Fruit fly (Drosophila melanogaster) whole organism, pupa: ENCODE results near the gene Amnionless.
A peak's percentile ranks its signal among the peaks of the same experiment; 100 is the strongest.

ENCODE experiments used
- CG14655 ChIP-seq: fragments of 200-800 bp; sonication (Bioruptor generic); optimal IDR thresholded peaks from 3 replicates; lab custom pipeline; 2017; ENCODE audit warnings: mild to moderate bottlenecking, missing biosample characterization, missing genetic modification reagents, missing genetic modification characterization
- CG4496 ChIP-seq: fragments of 200-800 bp; sonication (Bioruptor generic); IDR thresholded peaks from 3 replicates; pipeline ENCODE4 v1.3.6; 2022; ENCODE audit warnings: missing biosample characterization, missing genetic modification characterization
- EcR ChIP-seq: fragments of 200-800 bp; sonication (Bioruptor generic); optimal IDR thresholded peaks from 3 replicates; lab custom pipeline; 2019; ENCODE audit warnings: missing biosample characterization, missing genetic modification characterization, mild to moderate bottlenecking, moderate library complexity, missing genetic modification reagents
- rn ChIP-seq: fragments of 200-800 bp; sonication (Bioruptor generic); IDR thresholded peaks from 2 replicates; pipeline ENCODE4 v1.3.6; 2022; ENCODE audit warnings: missing biosample characterization, missing genetic modification characterization

- peak; percentile 80 for TF ChIP-seq CG14655 (GFP tag; lab: Kevin White, UChicago)
- no peak for TF ChIP-seq EcR (GFP tag; lab: Kevin White, UChicago)
- no peak for TF ChIP-seq rn (GFP tag; lab: Robert Waterston, UW)
- TF ChIP-seq CG4496 (GFP tag; lab: Robert Waterston, UW), result peak; percentile 55
Observed at dm6 chr2L:247845-248473, 41.0 kb downstream of the Amnionless start.
